Fruit fly (Drosophila melanogaster) whole organism, embryonic: ENCODE measurements around the gene Pgcl.

Experiments
- Blimp-1 ChIP-seq: fragments of 200-800 bp; sonication (Bioruptor generic); optimal IDR thresholded peaks from 3 replicates; lab custom pipeline; 2018; ENCODE audit warnings: missing biosample characterization, missing genetic modification characterization, mild to moderate bottlenecking, moderate library complexity, missing genetic modification reagents
- C15 ChIP-seq: fragments of 200-800 bp; sonication (Bioruptor generic); IDR thresholded peaks from 3 replicates; pipeline ENCODE4 v1.3.6; 2022; ENCODE audit warnings: missing biosample characterization, missing genetic modification characterization
- CG10209 ChIP-seq: fragments of 200-800 bp; sonication (Bioruptor generic); optimal IDR thresholded peaks from 3 replicates; lab custom pipeline; 2017; ENCODE audit warnings: missing biosample characterization, mild to moderate bottlenecking, missing genetic modification characterization, missing genetic modification reagents
- CG10267 ChIP-seq: fragments of 200-800 bp; sonication (Bioruptor generic); optimal IDR thresholded peaks from 2 replicates; lab custom pipeline; 2018; ENCODE audit warnings: missing biosample characterization, mild to moderate bottlenecking, missing genetic modification characterization, moderate library complexity
- CG10321 ChIP-seq: fragments of 200-800 bp; sonication (Bioruptor generic); IDR thresholded peaks from 2 replicates; pipeline ENCODE4 v1.3.6; 2022; ENCODE audit warnings: missing biosample characterization, missing genetic modification characterization
- CG10979 ChIP-seq: fragments of 200-800 bp; sonication (Bioruptor generic); optimal IDR thresholded peaks from 2 replicates; lab custom pipeline; 2018; ENCODE audit warnings: missing biosample characterization, mild to moderate bottlenecking, missing genetic modification characterization, moderate library complexity
- CG11723 ChIP-seq: fragments of 200-800 bp; sonication (Bioruptor generic); optimal IDR thresholded peaks from 2 replicates; lab custom pipeline; 2017; ENCODE audit warnings: missing biosample characterization, mild to moderate bottlenecking, missing genetic modification characterization
- CG12071 ChIP-seq: fragments of 200-800 bp; sonication (Bioruptor generic); optimal IDR thresholded peaks from 3 replicates; lab custom pipeline; 2018; ENCODE audit warnings: missing biosample characterization, mild to moderate bottlenecking, missing genetic modification characterization
- CG13624 ChIP-seq: fragments of 200-800 bp; sonication (Bioruptor generic); optimal IDR thresholded peaks from 2 replicates; lab custom pipeline; 2016; ENCODE audit warnings: missing biosample characterization, missing genetic modification characterization
- CG15696 ChIP-seq: fragments of 200-800 bp; sonication (Bioruptor generic); optimal IDR thresholded peaks from 2 replicates; lab custom pipeline; 2019; ENCODE audit warnings: missing biosample characterization, mild to moderate bottlenecking, missing genetic modification characterization, moderate library complexity
- CG17361 ChIP-seq: fragments of 200-800 bp; sonication (Bioruptor generic); IDR thresholded peaks from 3 replicates; pipeline ENCODE4 v1.3.6; 2022; ENCODE audit warnings: missing biosample characterization, missing genetic modification characterization
- CG17612 ChIP-seq: fragments of 200-800 bp; sonication (Bioruptor generic); IDR thresholded peaks from 2 replicates; pipeline ENCODE4 v1.3.6; 2022; ENCODE audit warnings: missing biosample characterization, missing genetic modification characterization
- CG18476 ChIP-seq: fragments of 200-800 bp; sonication (Bioruptor generic); optimal IDR thresholded peaks from 2 replicates; lab custom pipeline; 2016; ENCODE audit warnings: missing biosample characterization, mild to moderate bottlenecking, missing genetic modification characterization
- CG32532 ChIP-seq: fragments of 200-800 bp; sonication (Bioruptor generic); IDR thresholded peaks from 2 replicates; pipeline ENCODE4 v1.3.6; 2022; ENCODE audit warnings: missing biosample characterization, missing genetic modification characterization
- CG3995 ChIP-seq: fragments of 200-800 bp; sonication (Bioruptor generic); optimal IDR thresholded peaks from 3 replicates; lab custom pipeline; 2016; ENCODE audit warnings: missing biosample characterization, missing genetic modification characterization
- CG4854 ChIP-seq: fragments of 200-800 bp; sonication (Bioruptor generic); optimal IDR thresholded peaks from 2 replicates; lab custom pipeline; 2016; ENCODE audit warnings: missing biosample characterization, missing genetic modification characterization, inconsistent platforms
- CG7357 ChIP-seq: fragments of 200-800 bp; sonication (Bioruptor generic); IDR thresholded peaks from 3 replicates; pipeline ENCODE4 v1.3.6; 2022; ENCODE audit warnings: missing biosample characterization, missing genetic modification characterization
- CG7372 ChIP-seq: fragments of 200-800 bp; sonication (Bioruptor generic); IDR thresholded peaks from 2 replicates; pipeline ENCODE4 v1.3.6; 2022; ENCODE audit warnings: missing biosample characterization, missing genetic modification characterization
- CG7987 ChIP-seq: fragments of 200-800 bp; sonication (Bioruptor generic); optimal IDR thresholded peaks from 2 replicates; lab custom pipeline; 2018; ENCODE audit warnings: missing biosample characterization, mild to moderate bottlenecking, missing genetic modification characterization, moderate library complexity
- CG8281 ChIP-seq: fragments of 200-800 bp; sonication (Bioruptor generic); optimal IDR thresholded peaks from 2 replicates; lab custom pipeline; 2018; ENCODE audit warnings: missing biosample characterization, mild to moderate bottlenecking, missing genetic modification characterization, moderate library complexity
- CG8765 ChIP-seq: fragments of 200-800 bp; sonication (Bioruptor generic); IDR thresholded peaks from 2 replicates; pipeline ENCODE4 v1.3.6; 2022; ENCODE audit warnings: missing biosample characterization, missing genetic modification characterization
- CG9727 ChIP-seq: fragments of 200-800 bp; sonication (Bioruptor generic); optimal IDR thresholded peaks from 3 replicates; lab custom pipeline; 2017; ENCODE audit warnings: missing biosample characterization, mild to moderate bottlenecking, missing genetic modification characterization
- Camta ChIP-seq: fragments of 200-800 bp; sonication (Bioruptor generic); optimal IDR thresholded peaks from 2 replicates; lab custom pipeline; 2016; ENCODE audit warnings: missing biosample characterization, missing genetic modification characterization
- Dp ChIP-seq: fragments of 200-800 bp; sonication (Bioruptor generic); optimal IDR thresholded peaks from 2 replicates; lab custom pipeline; 2018; ENCODE audit warnings: missing biosample characterization, mild to moderate bottlenecking, missing genetic modification characterization, moderate library complexity
- Hr3 ChIP-seq: fragments of 200-800 bp; sonication (Bioruptor generic); optimal IDR thresholded peaks from 3 replicates; lab custom pipeline; 2016; ENCODE audit warnings: missing biosample characterization, missing genetic modification characterization
- Hr39 ChIP-seq: fragments of >200 bp; optimal IDR thresholded peaks from 2 replicates; lab custom pipeline; 2017
- Mad ChIP-seq: fragments of 200-800 bp; sonication (Bioruptor generic); optimal IDR thresholded peaks from 2 replicates; lab custom pipeline; 2016; ENCODE audit warnings: missing biosample characterization, missing genetic modification characterization
- Nf-YA ChIP-seq: fragments of 200-800 bp; sonication (Bioruptor generic); IDR thresholded peaks from 2 replicates; pipeline ENCODE4 v1.3.6; 2022; ENCODE audit warnings: missing biosample characterization, missing genetic modification characterization
- ap ChIP-seq: fragments of 200-800 bp; sonication (Bioruptor generic); IDR thresholded peaks from 2 replicates; pipeline ENCODE4 v1.3.6; 2022; ENCODE audit warnings: missing biosample characterization, missing genetic modification characterization
- bsh ChIP-seq, 2 experiments: fragments of 200-800 bp; sonication (Bioruptor generic); optimal IDR thresholded peaks; 2 replicates each; lab custom pipeline; 2017 to 2018; ENCODE audit warnings: mild to moderate bottlenecking in 2 of 2, missing biosample characterization in 2 of 2, missing genetic modification characterization in 2 of 2, moderate library complexity in 1 of 2
- cato ChIP-seq: fragments of 200-800 bp; sonication (Bioruptor generic); optimal IDR thresholded peaks from 2 replicates; lab custom pipeline; 2016; ENCODE audit warnings: missing biosample characterization, missing genetic modification characterization, borderline replicate concordance
- caup ChIP-seq: fragments of 200-800 bp; sonication (Bioruptor generic); optimal IDR thresholded peaks from 3 replicates; lab custom pipeline; 2017; ENCODE audit warnings: missing biosample characterization, mild to moderate bottlenecking, missing genetic modification characterization, moderate library complexity; ENCODE audit not compliant: severe bottlenecking
- chm ChIP-seq: fragments of 200-800 bp; sonication (Bioruptor generic); IDR thresholded peaks from 2 replicates; pipeline ENCODE4 v1.3.6; 2022; ENCODE audit warnings: missing biosample characterization, missing genetic modification characterization
- cwo ChIP-seq: fragments of 200-800 bp; sonication (Bioruptor generic); optimal IDR thresholded peaks from 3 replicates; lab custom pipeline; 2017; ENCODE audit warnings: missing biosample characterization, missing genetic modification characterization, mild to moderate bottlenecking, moderate library complexity, missing genetic modification reagents
- da ChIP-seq: fragments of 200-800 bp; sonication (Bioruptor generic); optimal IDR thresholded peaks from 2 replicates; lab custom pipeline; 2016; ENCODE audit warnings: missing biosample characterization, missing genetic modification characterization
- dimm ChIP-seq: fragments of 200-800 bp; sonication (Bioruptor generic); IDR thresholded peaks from 2 replicates; pipeline ENCODE4 v1.3.6; 2022; ENCODE audit warnings: missing biosample characterization, missing genetic modification characterization
- emc ChIP-seq: fragments of 200-800 bp; sonication (Bioruptor generic); optimal IDR thresholded peaks from 2 replicates; lab custom pipeline; 2016; ENCODE audit warnings: missing biosample characterization, missing genetic modification characterization
- exex ChIP-seq: fragments of 200-800 bp; sonication (Bioruptor generic); optimal IDR thresholded peaks from 4 replicates; lab custom pipeline; 2018; ENCODE audit warnings: missing biosample characterization, mild to moderate bottlenecking, missing genetic modification characterization, moderate library complexity
- hkb ChIP-seq, 2 experiments: fragments of 200-800 bp in 1 of 2; fragments of >200 bp in 1 of 2; sonication (Bioruptor generic) in 1 of 2; IDR thresholded peaks in 1 of 2; optimal IDR thresholded peaks in 1 of 2; 2 replicates each; pipeline versions ENCODE4 v1.3.6 to Lab custom; 2017 to 2022; ENCODE audit warnings: missing biosample characterization in 1 of 2, missing genetic modification characterization in 1 of 2
- inv ChIP-seq: fragments of 200-800 bp; sonication (Bioruptor generic); IDR thresholded peaks from 2 replicates; pipeline ENCODE4 v1.3.6; 2022; ENCODE audit warnings: missing biosample characterization, missing genetic modification characterization; ENCODE audit not compliant: partially characterized antibody
- jigr1 ChIP-seq: fragments of 200-800 bp; sonication (Bioruptor generic); IDR thresholded peaks from 3 replicates; pipeline ENCODE4 v1.3.6; 2022; ENCODE audit warnings: missing biosample characterization, missing genetic modification characterization
- mam ChIP-seq: fragments of 200-800 bp; sonication (Bioruptor generic); optimal IDR thresholded peaks from 3 replicates; lab custom pipeline; 2016; ENCODE audit warnings: missing biosample characterization, missing genetic modification characterization
- nerfin-1 ChIP-seq: fragments of 200-800 bp; sonication (Bioruptor generic); optimal IDR thresholded peaks from 3 replicates; lab custom pipeline; 2019; ENCODE audit warnings: missing biosample characterization, mild to moderate bottlenecking, missing genetic modification characterization, moderate library complexity
- nerfin-2 ChIP-seq: fragments of 200-800 bp; sonication (Bioruptor generic); IDR thresholded peaks from 2 replicates; pipeline ENCODE4 v1.3.6; 2022; ENCODE audit warnings: missing biosample characterization, missing genetic modification characterization; ENCODE audit not compliant: partially characterized antibody
- seq ChIP-seq: fragments of 200-800 bp; sonication (Bioruptor generic); IDR thresholded peaks from 2 replicates; pipeline ENCODE4 v1.3.6; 2022; ENCODE audit warnings: missing biosample characterization, missing genetic modification characterization
- sug ChIP-seq: fragments of 200-800 bp; optimal IDR thresholded peaks from 2 replicates; lab custom pipeline; 2019; ENCODE audit warnings: missing biosample characterization, mild to moderate bottlenecking, missing genetic modification characterization, moderate library complexity
- tna ChIP-seq: fragments of 200-800 bp; sonication (Bioruptor generic); IDR thresholded peaks from 2 replicates; pipeline ENCODE4 v1.3.6; 2022; ENCODE audit warnings: missing biosample characterization, missing genetic modification characterization; ENCODE audit not compliant: partially characterized antibody
- unpg ChIP-seq: fragments of 200-800 bp; sonication (Bioruptor generic); optimal IDR thresholded peaks from 3 replicates; lab custom pipeline; 2018; ENCODE audit warnings: missing biosample characterization, mild to moderate bottlenecking, missing genetic modification characterization, moderate library complexity

Gene Pgcl

dm6 chrX:476230-477143 lies 39.2 kb upstream of the Pgcl start, which contains the start of the genes ebo and CG13373 (continued):
- TF ChIP-seq sug (tag; lab: Kevin White, UChicago) (no peak), CG7987 (GFP tag; lab: Kevin White, UChicago) (no peak), nerfin-1 (tag; lab: Kevin White, UChicago) (no peak), nerfin-2 (GFP tag; lab: Robert Waterston, UW) (no peak), CG10267 (tag; lab: Kevin White, UChicago) (peak; percentile 18), Nf-YA (GFP tag; lab: Robert Waterston, UW) (no peak), Blimp-1 (GFP tag; lab: Kevin White, UChicago) (no peak), chm (GFP tag; lab: Robert Waterston, UW) (no peak), caup (GFP tag; lab: Kevin White, UChicago) (peak; percentile 16), Camta (no peak), CG10209 (GFP tag; lab: Kevin White, UChicago) (no peak), mam (GFP tag; lab: Kevin White, UChicago) (peak; percentile 35), CG32532 (GFP tag; lab: Robert Waterston, UW) (no peak; the same call in 1 of the 2 replicates), ap (no peak), exex (tag; lab: Kevin White, UChicago) (no peak), CG15696 (tag; lab: Kevin White, UChicago) (peak; percentile 3), CG7357 (GFP tag; lab: Robert Waterston, UW) (no peak), Hr39 (lab: Kevin White, UChicago) (no peak), tna (no peak), Dp (GFP tag; lab: Kevin White, UChicago) (peak; percentile 68), emc (GFP tag; lab: Kevin White, UChicago) (no peak), inv (GFP tag; lab: Robert Waterston, UW) (peak; percentile 49; the same call in 1 of the 2 replicates), CG8281 (tag; lab: Kevin White, UChicago) (no peak), CG12071 (no peak), unpg (GFP tag; lab: Kevin White, UChicago) (peak; percentile 56), da (GFP tag; lab: Kevin White, UChicago) (no peak), CG13624 (GFP tag; lab: Kevin White, UChicago) (no peak), CG17361 (GFP tag; lab: Robert Waterston, UW) (no peak; the same call in 2 of the 3 replicates), jigr1 (GFP tag; lab: Robert Waterston, UW) (no peak), CG18476 (GFP tag; lab: Kevin White, UChicago) (no peak), dimm (no peak), Hr3 (GFP tag; lab: Kevin White, UChicago) (peak; percentile 42), CG9727 (GFP tag; lab: Kevin White, UChicago) (no peak), CG3995 (GFP tag; lab: Kevin White, UChicago) (no peak), CG11723 (no peak), CG10979 (tag; lab: Kevin White, UChicago) (no peak), seq (GFP tag; lab: Robert Waterston, UW) (no peak), CG4854 (GFP tag; lab: Kevin White, UChicago) (no peak), Mad (GFP tag; lab: Kevin White, UChicago) (no peak), bsh (GFP tag; optimal IDR thresholded peaks at IDR 0.05; lab: Kevin White, UChicago) (peak in 1 of 2 experiments; percentile 47), C15 (GFP tag; lab: Robert Waterston, UW) (no peak), cwo (GFP tag; lab: Kevin White, UChicago) (no peak), hkb (optimal IDR thresholded peaks at IDR 0.05; lab: Kevin White, UChicago) (no peak), hkb (GFP tag; IDR thresholded peaks at IDR 0.05; lab: Robert Waterston, UW) (peak; percentile 45; the same call in 1 of the 2 replicates), cato (no peak), CG8765 (GFP tag; lab: Robert Waterston, UW) (no peak), CG7372 (GFP tag; lab: Robert Waterston, UW) (no peak), CG10321 (no peak), CG17612 (GFP tag; lab: Robert Waterston, UW) (no peak)
